Worm (Caenorhabditis elegans) whole organism, midembryonic: ENCODE measurements around the gene C56E10.3.

Experiments
- T22C8.4 ChIP-seq: fragments of 200-800 bp; sonication (Bioruptor generic); IDR thresholded peaks from 2 replicates; pipeline ENCODE4 v1.3.6; 2022; ENCODE audit warnings: missing genetic modification characterization, missing compliant biosample characterization
- cog-1 ChIP-seq: sonication (generic microtip); optimal IDR thresholded peaks from 2 replicates; lab custom pipeline; 2016; ENCODE audit warnings: missing genetic modification characterization, missing compliant biosample characterization
- ref-1 ChIP-seq: fragments of 200-800 bp; sonication (Bioruptor generic); conservative IDR thresholded peaks from 2 replicates; pipeline ENCODE4 v1.3.6; 2022; ENCODE audit warnings: missing genetic modification reagents, missing genetic modification characterization, missing compliant biosample characterization
- ztf-23 ChIP-seq: fragments of 200-800 bp; sonication (Bioruptor generic); IDR thresholded peaks from 2 replicates; pipeline ENCODE4 v1.3.6; 2022; ENCODE audit warnings: missing genetic modification reagents, missing genetic modification characterization, missing compliant biosample characterization

- TF ChIP-seq T22C8.4 (GFP tag; lab: Robert Waterston, UW) = no peak
- no peak for TF ChIP-seq ref-1 (GFP tag; lab: Robert Waterston, UW)
- no peak for TF ChIP-seq cog-1
- no peak for TF ChIP-seq ztf-23 (GFP tag; lab: Robert Waterston, UW)
Measured at ce11 chrX:6654139-6654538, 8.7 kb downstream of the C56E10.3 start.
